Worm (Caenorhabditis elegans) whole organism, L4/young adult: ENCODE data around the gene T28F12.1.
A peak's percentile ranks its signal among the peaks of the same experiment; 100 is the strongest.

Experiments used
- W03F9.2 ChIP-seq: fragments of 150-350 bp; optimal IDR thresholded peaks from 2 replicates; lab custom pipeline; 2014; ENCODE audit warnings: missing biosample characterization, missing genetic modification characterization
- dao-5 ChIP-seq: sonication (generic microtip); optimal IDR thresholded peaks from 2 replicates; lab custom pipeline; 2016; ENCODE audit warnings: missing genotype, missing genetic modification characterization, moderate library complexity, missing compliant biosample characterization
- him-1 ChIP-seq: sonication (generic microtip); optimal IDR thresholded peaks from 2 replicates; lab custom pipeline; 2016; ENCODE audit warnings: missing genotype, missing genetic modification reagents, missing genetic modification characterization, missing compliant biosample characterization

DNA sequence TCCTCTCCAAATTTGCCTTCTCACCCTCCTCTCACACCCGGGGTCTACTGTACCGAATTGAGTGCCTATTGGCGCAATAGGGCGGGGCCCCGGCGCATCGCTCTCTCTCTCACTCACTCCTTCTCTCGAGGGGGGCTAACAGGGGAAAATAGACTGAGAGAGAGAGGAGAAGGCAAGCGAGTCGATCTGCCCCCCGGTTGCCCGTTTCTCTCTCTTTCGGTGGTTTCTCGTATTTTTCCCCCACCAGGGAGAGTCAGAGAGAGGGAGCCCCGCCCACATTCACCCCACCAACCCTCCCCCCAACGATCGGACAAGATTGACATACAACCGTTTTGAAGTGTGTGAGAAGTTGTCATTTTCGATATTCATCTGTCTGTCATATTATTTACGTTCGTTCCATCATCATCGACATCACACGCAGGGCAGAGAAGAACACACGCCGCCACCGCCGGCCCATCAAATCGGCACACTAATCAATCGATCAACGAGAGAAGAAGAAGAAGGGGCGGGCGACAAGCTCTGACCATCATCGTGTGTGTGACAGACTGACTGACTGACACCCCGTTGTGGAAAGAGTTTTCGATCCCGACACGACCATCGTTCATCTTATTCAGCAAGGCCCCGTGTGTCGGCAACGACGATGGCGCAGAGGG, 13.6 kb upstream of the T28F12.1 start:
- no peak for TF ChIP-seq dao-5 (tag; lab: Kevin White, UChicago)
- TF ChIP-seq W03F9.2, result no peak
- TF ChIP-seq him-1 (tag; lab: Kevin White, UChicago), result peak; percentile 29
